Fruit fly (Drosophila melanogaster): ENCODE results near the gene Rrp46.

Rrp46 gene

DNA sequence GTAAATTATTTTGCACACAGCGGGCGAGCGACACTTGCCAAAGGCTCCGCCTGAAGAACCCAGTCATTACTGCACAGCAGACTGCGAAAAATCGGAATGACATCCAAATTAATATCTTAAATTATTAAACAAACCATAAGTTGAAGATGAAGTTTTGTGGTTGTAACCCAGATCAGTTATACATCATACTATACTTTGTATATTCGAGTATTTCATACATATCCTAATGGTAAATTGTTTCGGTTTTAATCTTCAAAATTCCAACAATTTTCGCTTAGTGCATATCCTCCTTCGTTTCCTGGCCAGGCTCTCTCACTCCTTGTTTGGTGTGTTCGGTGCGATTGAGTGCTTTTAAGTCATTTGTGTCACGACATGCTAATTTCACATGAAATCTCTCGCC, 50.4 kb downstream of the Rrp46 start:
- peak; percentile 39 for TF ChIP-seq Met (GFP tag; optimal IDR thresholded peaks at IDR 0.05)
- no peak for TF ChIP-seq CG4318 (GFP tag; optimal IDR thresholded peaks at IDR 0.05)
- no peak for TF ChIP-seq vri (GFP tag; optimal IDR thresholded peaks at IDR 0.05)
- TF ChIP-seq Blimp-1 (GFP tag; optimal IDR thresholded peaks at IDR 0.05): no peak
- no peak for TF ChIP-seq pdm3 (GFP tag; optimal IDR thresholded peaks at IDR 0.05)
- peak; percentile 19 for TF ChIP-seq CG3919 (GFP tag; optimal IDR thresholded peaks at IDR 0.05)
- no peak for TF ChIP-seq Eip75B (GFP tag; optimal IDR thresholded peaks at IDR 0.05)
- TF ChIP-seq CG6276 (GFP tag; optimal IDR thresholded peaks at IDR 0.05): no peak
- no peak for TF ChIP-seq CG34406 (GFP tag; optimal IDR thresholded peaks at IDR 0.05)
- peak; percentile 30 for TF ChIP-seq esn (GFP tag; optimal IDR thresholded peaks at IDR 0.05)
- no peak for TF ChIP-seq dac (GFP tag; optimal IDR thresholded peaks at IDR 0.05)
- no peak for TF ChIP-seq CG11762 (GFP tag; optimal IDR thresholded peaks at IDR 0.05; ENCODE audit: insufficient read depth)
- no peak for TF ChIP-seq Ets21C (GFP tag; optimal IDR thresholded peaks at IDR 0.05)
- TF ChIP-seq cyc (GFP tag; optimal IDR thresholded peaks at IDR 0.05): peak; percentile 3
- no peak for TF ChIP-seq CG11902 (GFP tag; optimal IDR thresholded peaks at IDR 0.05)
- TF ChIP-seq CG8319 (GFP tag; optimal IDR thresholded peaks at IDR 0.05): no peak
- TF ChIP-seq CG10669 (GFP tag; optimal IDR thresholded peaks at IDR 0.05): peak; percentile 23
- no peak for TF ChIP-seq CG6854 (GFP tag; optimal IDR thresholded peaks at IDR 0.05)
- TF ChIP-seq fd85E (GFP tag; optimal IDR thresholded peaks at IDR 0.05): no peak
- no peak for TF ChIP-seq Sox15 (GFP tag; optimal IDR thresholded peaks at IDR 0.05)
- TF ChIP-seq net (GFP tag; optimal IDR thresholded peaks at IDR 0.05): no peak
- no peak for TF ChIP-seq salr (GFP tag; optimal IDR thresholded peaks at IDR 0.05)
- TF ChIP-seq Smox (GFP tag; optimal IDR thresholded peaks at IDR 0.05): peak; percentile 15
- no peak for TF ChIP-seq CG9139 (GFP tag; optimal IDR thresholded peaks at IDR 0.05)
- no peak for TF ChIP-seq Eip93F (GFP tag; optimal IDR thresholded peaks at IDR 0.05)
- TF ChIP-seq Hr4 (GFP tag; optimal IDR thresholded peaks at IDR 0.05): no peak
- TF ChIP-seq CG1621 (tag; optimal IDR thresholded peaks at IDR 0.05): peak; percentile 14
- TF ChIP-seq Eip78C (GFP tag): peak; percentile 66
- no peak for TF ChIP-seq fkh (GFP tag; optimal IDR thresholded peaks at IDR 0.05)
- TF ChIP-seq eg (GFP tag; IDR thresholded peaks at IDR 0.05): no peak
- TF ChIP-seq Hr39 (GFP tag; optimal IDR thresholded peaks at IDR 0.05): no peak
- no peak for TF ChIP-seq CG6163 (GFP tag; IDR thresholded peaks at IDR 0.05)
- TF ChIP-seq OdsH (GFP tag; optimal IDR thresholded peaks at IDR 0.05): no peak
- TF ChIP-seq Sox14 (GFP tag; optimal IDR thresholded peaks at IDR 0.05): no peak
- TF ChIP-seq topi (GFP tag; optimal IDR thresholded peaks at IDR 0.05): peak; percentile 22
- TF ChIP-seq CG15336 (GFP tag; IDR thresholded peaks at IDR 0.05): no peak
- TF ChIP-seq CG8119 (GFP tag; IDR thresholded peaks at IDR 0.05): no peak
- peak; percentile 25 for TF ChIP-seq fd59A (GFP tag; optimal IDR thresholded peaks at IDR 0.05)
- TF ChIP-seq lz (GFP tag; optimal IDR thresholded peaks at IDR 0.05): peak; percentile 11
- no peak for TF ChIP-seq CG31627 (GFP tag; optimal IDR thresholded peaks at IDR 0.05)
- no peak for TF ChIP-seq Lpt (GFP tag; optimal IDR thresholded peaks at IDR 0.05)
- no peak for TF ChIP-seq CG6792 (GFP tag; optimal IDR thresholded peaks at IDR 0.05)
- TF ChIP-seq CG16779 (tag; optimal IDR thresholded peaks at IDR 0.05): no peak
- no peak for TF ChIP-seq CG8632 (GFP tag; optimal IDR thresholded peaks at IDR 0.05)
- TF ChIP-seq acj6 (GFP tag; optimal IDR thresholded peaks at IDR 0.05): peak; percentile 6
- no peak for TF ChIP-seq Gug (GFP tag; IDR thresholded peaks at IDR 0.05)
- TF ChIP-seq Hr38 (GFP tag; optimal IDR thresholded peaks at IDR 0.05): no peak
- peak; percentile 46 for TF ChIP-seq CG3032 (tag; optimal IDR thresholded peaks at IDR 0.05)
- peak; percentile 65 for TF ChIP-seq svp (GFP tag)
- TF ChIP-seq ss (GFP tag; optimal IDR thresholded peaks at IDR 0.05): peak; percentile 2 to 56
- TF ChIP-seq dsx (GFP tag; optimal IDR thresholded peaks at IDR 0.05; ENCODE audit: poor library complexity, severe bottlenecking): peak; percentile 22
- peak; percentile 32 for TF ChIP-seq CG10631 (GFP tag; optimal IDR thresholded peaks at IDR 0.05)
- TF ChIP-seq CG32006 (GFP tag; optimal IDR thresholded peaks at IDR 0.05): no peak

Data from whole organism, prepupa.